Fruit fly (Drosophila melanogaster) whole organism, prepupa: ENCODE data around the gene CG13842.

ENCODE experiments used
- CG32006 ChIP-seq: fragments of 200-800 bp; sonication (Bioruptor generic); optimal IDR thresholded peaks from 3 replicates; lab custom pipeline; 2017; ENCODE audit warnings: missing biosample characterization, mild to moderate bottlenecking, missing genetic modification characterization
- CG6163 ChIP-seq: fragments of 200-800 bp; sonication (Bioruptor generic); IDR thresholded peaks from 3 replicates; pipeline ENCODE4 v1.3.6; 2022; ENCODE audit warnings: missing biosample characterization, missing genetic modification characterization
- Eip78C ChIP-seq: fragments of 200-800 bp; sonication (Bioruptor generic); peaks from one replicate; lab custom pipeline; 2016; ENCODE audit warnings: missing biosample characterization, missing genetic modification characterization
- Hr38 ChIP-seq: sonication (Bioruptor generic); optimal IDR thresholded peaks from 2 replicates; lab custom pipeline; 2016; ENCODE audit warnings: missing biosample characterization, missing genetic modification characterization
- Lpt ChIP-seq: fragments of 200-800 bp; sonication (Bioruptor generic); optimal IDR thresholded peaks from 3 replicates; lab custom pipeline; 2016; ENCODE audit warnings: missing biosample characterization, missing genetic modification characterization
- OdsH ChIP-seq: fragments of 200-800 bp; sonication (Bioruptor generic); optimal IDR thresholded peaks from 3 replicates; lab custom pipeline; 2016; ENCODE audit warnings: missing biosample characterization, missing genetic modification characterization
- achi ChIP-seq: fragments of 200-800 bp; sonication (Bioruptor generic); optimal IDR thresholded peaks from 3 replicates; lab custom pipeline; 2016; ENCODE audit warnings: missing biosample characterization, missing genetic modification characterization
- dac ChIP-seq: fragments of 200-800 bp; sonication (Bioruptor generic); optimal IDR thresholded peaks from 2 replicates; lab custom pipeline; 2017; ENCODE audit warnings: missing biosample characterization, mild to moderate bottlenecking, missing genetic modification characterization
- ss ChIP-seq, 2 experiments: fragments of 200-800 bp; sonication (Bioruptor generic); optimal IDR thresholded peaks; 2 replicates in 1 of 2; 3 replicates in 1 of 2; lab custom pipeline; 2017 to 2018; ENCODE audit warnings: mild to moderate bottlenecking in 2 of 2, missing biosample characterization in 2 of 2, missing genetic modification characterization in 2 of 2, moderate library complexity in 1 of 2

DNA sequence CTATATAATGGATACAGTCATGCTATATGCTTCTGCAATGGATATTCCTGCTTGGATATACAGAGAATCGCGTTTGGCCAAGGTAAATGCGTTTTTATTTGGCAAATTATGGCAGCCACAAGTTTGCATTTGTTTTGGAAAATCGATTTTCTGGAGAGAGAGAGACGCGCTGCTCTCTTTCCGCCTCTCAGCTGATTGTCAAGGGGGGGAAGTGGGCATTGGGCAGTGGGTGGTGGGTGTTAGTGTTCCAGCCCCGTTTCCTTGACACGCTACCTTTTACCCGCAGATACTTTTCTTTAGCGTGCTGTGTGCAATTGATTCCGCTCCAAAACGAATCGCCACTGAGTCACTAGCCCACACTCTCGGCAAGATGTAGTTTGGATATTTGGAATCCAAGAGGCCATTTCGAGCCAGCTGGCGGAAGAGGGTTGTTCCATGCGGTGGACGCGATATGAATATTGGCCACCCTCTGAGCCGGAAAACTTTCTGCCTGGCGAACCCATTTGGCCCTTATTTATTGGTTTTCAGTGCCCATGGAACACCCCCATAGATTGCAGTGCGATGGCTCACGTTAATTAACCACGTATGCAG is 48.2 kb upstream of the CG13842 start:
- no peak for TF ChIP-seq Lpt (GFP tag; lab: Kevin White, UChicago)
- no peak for TF ChIP-seq CG6163 (GFP tag; lab: Robert Waterston, UW)
- no peak for TF ChIP-seq achi (GFP tag; lab: Kevin White, UChicago)
- TF ChIP-seq CG32006 (GFP tag; lab: Kevin White, UChicago) = no peak
- TF ChIP-seq Hr38 (GFP tag; lab: Kevin White, UChicago) = no peak
- no peak for TF ChIP-seq dac (GFP tag; lab: Kevin White, UChicago)
- TF ChIP-seq ss (GFP tag; optimal IDR thresholded peaks at IDR 0.05; lab: Kevin White, UChicago) = no peak
- TF ChIP-seq Eip78C (GFP tag; lab: Kevin White, UChicago) = no peak
- TF ChIP-seq OdsH = no peak
